Worm (Caenorhabditis elegans): ENCODE measurements around the gene F54D5.2.

The F54D5.2 gene

DNA sequence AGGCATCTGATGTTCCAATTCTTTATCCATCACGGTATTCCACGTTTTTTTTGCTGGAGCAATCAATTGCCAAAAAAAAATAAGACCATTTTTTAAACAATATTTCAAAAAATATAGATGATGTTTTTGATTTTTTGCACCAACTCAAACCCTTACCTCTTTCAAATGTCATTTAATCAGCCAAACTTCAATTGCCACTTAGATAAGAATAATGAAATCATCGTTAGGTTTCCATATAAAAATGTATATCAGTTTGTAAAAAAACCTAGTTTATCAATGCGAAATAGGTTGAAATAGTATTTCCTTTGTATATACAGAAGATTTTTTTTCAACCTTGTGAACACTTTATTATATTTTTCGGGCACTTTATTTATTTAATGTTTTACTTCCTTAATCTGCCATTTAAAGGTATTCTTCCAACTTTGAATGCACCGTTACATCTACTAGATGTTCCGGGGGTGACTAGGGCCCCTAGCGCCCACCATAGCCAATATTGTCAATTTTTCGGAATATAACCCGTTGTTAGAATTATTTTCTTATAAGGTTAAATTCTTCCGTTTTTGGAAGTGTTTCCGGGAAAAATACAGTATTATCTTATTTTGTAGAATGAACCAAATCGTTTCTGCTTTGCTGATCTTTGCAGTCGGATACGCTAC, 3.6 kb upstream of the F54D5.2 start, which contains the start of the genes F54D5.23 and F54D5.4:
F54D5.23 (minus strand) TSS at position 75 of the 656 bp plus-strand sequence.
F54D5.4 (plus strand) TSS at position 606 of the 656 bp plus-strand sequence.
- TF ChIP-seq scrt-1 (GFP tag; IDR thresholded peaks at IDR 0.05): no peak
- TF ChIP-seq F13C5.2 (tag; optimal IDR thresholded peaks at IDR 0.05): no peak
- TF ChIP-seq tra-4 (tag; optimal IDR thresholded peaks at IDR 0.05): no peak
- no peak for TF ChIP-seq hmg-4 (GFP tag; optimal IDR thresholded peaks at IDR 0.05)
- TF ChIP-seq sea-1 (GFP tag; conservative IDR thresholded peaks at IDR 0.05): no peak
- TF ChIP-seq tbx-37 (GFP tag; conservative IDR thresholded peaks at IDR 0.05): no peak
- no peak for TF ChIP-seq pes-1 (GFP tag; IDR thresholded peaks at IDR 0.05)
- TF ChIP-seq ets-7 (tag; optimal IDR thresholded peaks at IDR 0.05): no peak
- TF ChIP-seq ama-1 (optimal IDR thresholded peaks at IDR 0.05): no peak
- no peak for TF ChIP-seq ceh-13 (GFP tag; optimal IDR thresholded peaks at IDR 0.05)
- no peak for TF ChIP-seq aly-1 (tag; optimal IDR thresholded peaks at IDR 0.05)
- TF ChIP-seq tbx-11 (GFP tag; IDR thresholded peaks at IDR 0.05): no peak
- TF ChIP-seq flt-1 (GFP tag; IDR thresholded peaks at IDR 0.05): no peak
- no peak for TF ChIP-seq ceh-36 (tag; optimal IDR thresholded peaks at IDR 0.05)
- TF ChIP-seq B0310.2 (tag; optimal IDR thresholded peaks at IDR 0.05): no peak

DNA sequence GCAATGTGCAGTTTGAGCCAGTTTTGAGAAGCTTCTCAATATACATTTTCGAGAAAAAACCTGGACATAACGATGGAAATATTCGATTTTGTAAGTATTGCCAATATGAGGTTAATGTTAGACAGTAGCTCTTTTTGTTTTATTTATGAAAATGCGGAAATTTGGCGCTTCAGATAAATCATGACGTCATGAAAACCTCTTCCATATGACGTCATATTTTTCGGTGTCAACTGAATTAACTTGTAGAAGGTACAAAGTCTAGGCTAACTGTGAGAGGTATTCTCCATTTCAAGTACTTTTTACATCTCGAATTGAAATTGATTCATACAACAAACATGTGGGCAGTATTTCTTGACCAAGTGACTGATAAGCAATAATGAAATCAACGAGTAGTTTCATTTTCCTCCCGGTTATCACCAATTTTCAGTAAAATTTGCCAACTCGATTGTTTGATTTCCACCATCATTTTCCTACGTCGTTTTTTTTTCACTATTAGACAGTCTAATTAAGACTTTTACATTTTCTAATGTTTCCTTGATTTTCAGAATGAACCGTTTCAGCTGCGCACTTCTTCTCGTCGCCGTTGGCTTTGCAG, 1.6 kb upstream of the F54D5.2 start, which contains the start of gene F54D5.3:
F54D5.3 (plus strand) TSS at position 546 of the 595 bp plus-strand sequence.
- no peak for TF ChIP-seq ets-7 (tag; optimal IDR thresholded peaks at IDR 0.05)
- no peak for TF ChIP-seq ceh-36 (tag; optimal IDR thresholded peaks at IDR 0.05)
- no peak for TF ChIP-seq F13C5.2 (tag; optimal IDR thresholded peaks at IDR 0.05)
- TF ChIP-seq tbx-11 (GFP tag; IDR thresholded peaks at IDR 0.05): no peak
- no peak for TF ChIP-seq sea-1 (GFP tag; conservative IDR thresholded peaks at IDR 0.05)
- no peak for TF ChIP-seq tra-4 (tag; optimal IDR thresholded peaks at IDR 0.05)
- TF ChIP-seq hmbx-1 (tag; optimal IDR thresholded peaks at IDR 0.05): no peak
- TF ChIP-seq B0310.2 (tag; optimal IDR thresholded peaks at IDR 0.05): no peak
- TF ChIP-seq scrt-1 (GFP tag; IDR thresholded peaks at IDR 0.05): no peak
- TF ChIP-seq pes-1 (GFP tag; IDR thresholded peaks at IDR 0.05): no peak
- no peak for TF ChIP-seq aly-1 (tag; optimal IDR thresholded peaks at IDR 0.05)
- TF ChIP-seq ceh-13 (GFP tag; optimal IDR thresholded peaks at IDR 0.05): no peak

DNA sequence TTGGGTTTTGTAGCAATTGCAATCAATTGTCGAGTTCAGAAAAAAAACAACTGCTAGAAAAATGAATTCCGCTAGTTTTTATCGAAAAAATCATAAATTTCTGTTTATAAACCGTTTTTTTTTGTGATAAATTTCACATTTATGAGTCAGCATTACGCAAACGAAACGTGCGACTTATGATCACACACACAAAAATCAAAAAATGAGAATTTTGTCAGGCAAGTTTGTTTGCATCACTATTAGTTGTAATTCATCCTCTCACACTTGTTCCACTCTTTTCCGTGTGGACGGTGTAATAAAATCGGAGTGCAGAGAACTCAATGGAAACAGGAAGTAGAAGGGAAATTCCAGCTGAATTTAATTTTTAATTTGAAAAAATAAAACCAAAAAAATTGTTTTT, 4.4 kb downstream of the F54D5.2 start, which contains the start of gene pcs-1:
pcs-1 (minus strand) TSS at position 344 of the 400 bp plus-strand sequence.
- TF ChIP-seq tra-4 (tag; optimal IDR thresholded peaks at IDR 0.05) (no peak), pes-1 (GFP tag; IDR thresholded peaks at IDR 0.05) (no peak), B0310.2 (tag; optimal IDR thresholded peaks at IDR 0.05) (no peak), ama-1 (optimal IDR thresholded peaks at IDR 0.05) (no peak), ets-7 (tag; optimal IDR thresholded peaks at IDR 0.05) (no peak), tbx-11 (GFP tag; IDR thresholded peaks at IDR 0.05) (no peak), tbx-37 (GFP tag; conservative IDR thresholded peaks at IDR 0.05) (no peak), hmbx-1 (tag; optimal IDR thresholded peaks at IDR 0.05) (no peak)

DNA sequence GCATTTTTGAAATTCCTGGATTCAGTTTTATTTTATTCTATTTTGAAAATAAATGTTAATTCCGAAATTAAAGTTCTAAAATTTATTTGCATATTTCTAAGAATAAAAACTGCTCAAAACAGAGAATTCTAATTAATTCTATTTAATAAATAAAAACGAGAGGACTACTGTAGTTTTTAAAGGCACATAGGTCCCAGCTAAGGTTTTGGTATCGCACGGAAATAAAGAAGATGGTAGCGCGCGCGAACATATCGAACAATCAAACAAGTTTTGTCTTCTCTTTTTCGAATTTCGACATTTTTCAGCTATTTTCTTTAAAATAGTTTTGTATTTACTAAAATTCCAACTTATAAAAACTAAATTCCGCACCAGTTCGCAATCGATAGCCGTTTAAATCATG, 4.9 kb downstream of the F54D5.2 start:
- no peak for TF ChIP-seq tbx-11 (GFP tag; IDR thresholded peaks at IDR 0.05)
- no peak for TF ChIP-seq F13C5.2 (tag; optimal IDR thresholded peaks at IDR 0.05)
- no peak for TF ChIP-seq pes-1 (GFP tag; IDR thresholded peaks at IDR 0.05)
- TF ChIP-seq ets-7 (tag; optimal IDR thresholded peaks at IDR 0.05): no peak
- no peak for TF ChIP-seq flt-1 (GFP tag; IDR thresholded peaks at IDR 0.05)
- no peak for TF ChIP-seq B0310.2 (tag; optimal IDR thresholded peaks at IDR 0.05)
- TF ChIP-seq hmbx-1 (tag; optimal IDR thresholded peaks at IDR 0.05): no peak
- TF ChIP-seq hmg-4 (GFP tag; optimal IDR thresholded peaks at IDR 0.05): no peak
- TF ChIP-seq ama-1 (optimal IDR thresholded peaks at IDR 0.05): no peak
- no peak for TF ChIP-seq tbx-37 (GFP tag; conservative IDR thresholded peaks at IDR 0.05)
- no peak for TF ChIP-seq aly-1 (tag; optimal IDR thresholded peaks at IDR 0.05)

DNA sequence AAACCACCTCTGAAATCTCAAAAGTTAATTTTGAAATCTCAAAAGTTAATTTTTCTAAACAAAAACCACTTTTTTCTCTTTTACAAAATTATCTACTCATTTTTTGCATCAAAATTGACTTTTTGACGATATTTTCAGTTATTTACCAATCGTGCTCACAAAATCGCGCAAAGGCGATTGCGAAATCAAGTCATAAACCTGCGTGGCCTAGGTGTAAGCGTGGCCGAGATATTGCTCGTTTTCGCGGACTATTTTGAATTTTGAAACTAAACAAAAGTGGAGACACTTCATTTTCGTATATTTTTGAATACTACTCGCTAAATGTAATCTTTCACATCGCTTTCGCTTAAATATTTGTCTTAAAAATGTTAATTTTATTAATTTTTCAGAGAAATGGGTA, 5.3 kb downstream of the F54D5.2 start, which contains the start of gene smc-6:
smc-6 (plus strand) TSS at position 390 of the 400 bp plus-strand sequence.
- no peak for TF ChIP-seq hnd-1 (tag; optimal IDR thresholded peaks at IDR 0.05)
- TF ChIP-seq tbx-11 (GFP tag; IDR thresholded peaks at IDR 0.05): no peak
- no peak for TF ChIP-seq tra-4 (tag; optimal IDR thresholded peaks at IDR 0.05)

DNA sequence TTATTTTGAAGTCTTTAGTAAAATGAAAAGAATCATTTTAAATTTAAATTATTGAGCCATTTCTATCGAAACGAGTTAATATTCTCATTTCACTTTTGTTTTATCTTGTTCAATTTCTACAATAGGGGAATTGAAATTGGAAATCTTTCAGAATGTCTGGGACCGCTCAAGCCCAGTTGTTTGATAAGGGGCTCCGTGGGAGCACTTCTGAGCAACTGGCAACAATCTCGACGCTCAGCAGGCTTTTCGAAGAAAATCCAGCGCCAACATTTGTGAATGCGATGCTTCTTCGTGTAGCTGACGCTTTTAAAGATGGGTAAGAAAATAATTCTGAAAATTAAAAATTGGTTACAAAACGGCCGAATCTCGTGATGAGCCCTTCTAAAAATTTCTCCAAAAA, 9.7 kb downstream of the F54D5.2 start, which contains the start of gene ints-7:
ints-7 (plus strand) TSS at position 152 of the 400 bp plus-strand sequence.
- TF ChIP-seq hmbx-1 (tag; optimal IDR thresholded peaks at IDR 0.05) (no peak), hmg-4 (GFP tag; optimal IDR thresholded peaks at IDR 0.05) (no peak), ets-7 (tag; optimal IDR thresholded peaks at IDR 0.05) (no peak), B0310.2 (tag; optimal IDR thresholded peaks at IDR 0.05) (no peak), aly-1 (tag; optimal IDR thresholded peaks at IDR 0.05) (no peak), tbx-11 (GFP tag; IDR thresholded peaks at IDR 0.05) (no peak), scrt-1 (GFP tag; IDR thresholded peaks at IDR 0.05) (no peak), ceh-13 (GFP tag; optimal IDR thresholded peaks at IDR 0.05) (no peak), ceh-36 (tag; optimal IDR thresholded peaks at IDR 0.05) (no peak), pes-1 (GFP tag; IDR thresholded peaks at IDR 0.05) (no peak), hnd-1 (tag; optimal IDR thresholded peaks at IDR 0.05) (no peak), tbx-37 (GFP tag; conservative IDR thresholded peaks at IDR 0.05) (no peak), sea-1 (GFP tag; conservative IDR thresholded peaks at IDR 0.05) (no peak), ama-1 (optimal IDR thresholded peaks at IDR 0.05) (no peak), flt-1 (GFP tag; IDR thresholded peaks at IDR 0.05) (no peak), F13C5.2 (tag; optimal IDR thresholded peaks at IDR 0.05) (no peak)

DNA sequence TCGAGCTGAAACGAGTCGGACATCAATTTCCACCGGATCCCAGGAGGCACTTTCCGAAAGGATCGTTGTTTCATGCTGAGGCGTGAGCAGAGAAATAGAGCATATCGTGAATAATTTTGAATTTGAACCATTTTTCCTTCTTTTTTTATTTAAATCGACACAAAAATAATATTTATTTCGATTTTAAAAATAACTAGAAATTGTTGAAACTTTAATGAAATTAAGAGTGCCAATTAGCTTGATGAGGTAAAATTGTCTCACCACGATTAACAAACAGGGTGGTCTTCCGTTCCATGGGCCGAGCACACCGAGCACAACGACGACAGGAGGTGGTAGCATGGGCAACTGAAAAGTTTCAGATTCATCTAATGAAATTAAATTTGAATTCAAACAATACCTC, 15.3 kb downstream of the F54D5.2 start:
- TF ChIP-seq hmg-4 (GFP tag; optimal IDR thresholded peaks at IDR 0.05) (no peak), scrt-1 (GFP tag; IDR thresholded peaks at IDR 0.05) (no peak)

All from whole organism, early embryonic.